Fruit fly (Drosophila melanogaster) whole organism, prepupa: ENCODE data around the gene Mpp6.

Source experiments
- CG11294 ChIP-seq: fragments of 200-800 bp; sonication (Bioruptor generic); IDR thresholded peaks from 2 replicates; pipeline ENCODE4 v1.3.6; 2022; ENCODE audit warnings: missing biosample characterization, missing genetic modification characterization
- CG11762 ChIP-seq: fragments of 200-800 bp; sonication (Bioruptor generic); optimal IDR thresholded peaks from 3 replicates; lab custom pipeline; 2016; ENCODE audit warnings: missing biosample characterization, missing genetic modification characterization; ENCODE audit not compliant: insufficient read depth
- CG6854 ChIP-seq: fragments of 200-800 bp; sonication (Bioruptor generic); optimal IDR thresholded peaks from 2 replicates; lab custom pipeline; 2017; ENCODE audit warnings: missing biosample characterization, mild to moderate bottlenecking, missing genetic modification characterization
- Eip75B ChIP-seq: fragments of 200-800 bp; sonication (Bioruptor generic); optimal IDR thresholded peaks from 3 replicates; lab custom pipeline; 2016; ENCODE audit warnings: missing biosample characterization, missing genetic modification characterization
- Hr38 ChIP-seq: sonication (Bioruptor generic); optimal IDR thresholded peaks from 2 replicates; lab custom pipeline; 2016; ENCODE audit warnings: missing biosample characterization, missing genetic modification characterization
- Sox15 ChIP-seq: fragments of 200-800 bp; sonication (Bioruptor generic); optimal IDR thresholded peaks from 3 replicates; lab custom pipeline; 2016; ENCODE audit warnings: missing biosample characterization, missing genetic modification characterization
- spab ChIP-seq: fragments of 200-800 bp; sonication (Bioruptor generic); optimal IDR thresholded peaks from 2 replicates; lab custom pipeline; 2017; ENCODE audit warnings: missing biosample characterization, mild to moderate bottlenecking, missing genetic modification characterization, missing genetic modification reagents

dm6 chr2L:21179615-21180031 is 23.5 kb downstream of the Mpp6 start, which contains the start of the genes bur and Mcm10:
- TF ChIP-seq CG6854 (GFP tag; lab: Kevin White, UChicago) (no peak), Sox15 (GFP tag; lab: Kevin White, UChicago) (no peak), CG11294 (GFP tag; lab: Robert Waterston, UW) (no peak), Eip75B (no peak), Hr38 (no peak), spab (GFP tag; lab: Kevin White, UChicago) (no peak), CG11762 (no peak)
